Worm (Caenorhabditis elegans): Measurements from ENCODE around the gene srsx-26.

The srsx-26 gene

ce11 chrV:10178166-10178565, 29.7 kb downstream of the srsx-26 start (continued):
- peak; percentile 43 for TF ChIP-seq K12H6.12 (tag; optimal IDR thresholded peaks at IDR 0.05)
- TF ChIP-seq F52B5.7 (tag; optimal IDR thresholded peaks at IDR 0.05) = no peak
- TF ChIP-seq lsy-27 (tag; optimal IDR thresholded peaks at IDR 0.05; ENCODE audit: borderline replicate concordance, insufficient read depth) = no peak
- no peak for TF ChIP-seq mel-28 (tag; optimal IDR thresholded peaks at IDR 0.05; ENCODE audit: borderline replicate concordance)
- no peak for TF ChIP-seq nfya-1 (tag; optimal IDR thresholded peaks at IDR 0.05; ENCODE audit: borderline replicate concordance, insufficient read depth)
- TF ChIP-seq snpc-1.3 (tag; optimal IDR thresholded peaks at IDR 0.05; ENCODE audit: insufficient read depth) = no peak
- no peak for TF ChIP-seq madf-3 (GFP tag; IDR thresholded peaks at IDR 0.05)
- no peak for TF ChIP-seq rpc-1 (optimal IDR thresholded peaks at IDR 0.05)
- TF ChIP-seq rpc-1 (tag; optimal IDR thresholded peaks at IDR 0.05) = no peak
- no peak for TF ChIP-seq K11D2.4 (GFP tag; IDR thresholded peaks at IDR 0.05)
- TF ChIP-seq F23B12.7 (tag; optimal IDR thresholded peaks at IDR 0.05; ENCODE audit: insufficient read depth) = no peak
- TF ChIP-seq ztf-26 (tag; optimal IDR thresholded peaks at IDR 0.05) = no peak
- no peak for TF ChIP-seq rec-8 (tag; optimal IDR thresholded peaks at IDR 0.05)
- TF ChIP-seq lin-26 (GFP tag; IDR thresholded peaks at IDR 0.05) = no peak
- TF ChIP-seq egl-18 (GFP tag; IDR thresholded peaks at IDR 0.05) = no peak
- TF ChIP-seq lsl-1 (GFP tag; optimal IDR thresholded peaks at IDR 0.05) = no peak
- TF ChIP-seq dpl-1 (GFP tag; optimal IDR thresholded peaks at IDR 0.05) = no peak
- no peak for TF ChIP-seq F49E8.2 (tag; optimal IDR thresholded peaks at IDR 0.05; ENCODE audit: insufficient read depth)
- TF ChIP-seq F57A8.1 (GFP tag; optimal IDR thresholded peaks at IDR 0.05) = no peak
- TF ChIP-seq ccch-3 (GFP tag; optimal IDR thresholded peaks at IDR 0.05) = no peak
- TF ChIP-seq egrh-3 (GFP tag; IDR thresholded peaks at IDR 0.05) = no peak
- TF ChIP-seq F57C9.4 (tag; optimal IDR thresholded peaks at IDR 0.05) = no peak
- TF ChIP-seq cebp-1 (GFP tag; IDR thresholded peaks at IDR 0.05) = no peak
- TF ChIP-seq cebp-1 (tag; optimal IDR thresholded peaks at IDR 0.05) = peak; percentile 32
- no peak for TF ChIP-seq snpc-3.4 (tag; optimal IDR thresholded peaks at IDR 0.05)
- TF ChIP-seq B0336.3 (GFP tag; IDR thresholded peaks at IDR 0.05) = no peak
- TF ChIP-seq dpff-1 (tag; optimal IDR thresholded peaks at IDR 0.05) = no peak
- no peak for TF ChIP-seq ceh-58 (GFP tag; IDR thresholded peaks at IDR 0.05)
- TF ChIP-seq ztf-18 (tag; optimal IDR thresholded peaks at IDR 0.05) = peak; percentile 30
- no peak for TF ChIP-seq gei-17 (GFP tag; optimal IDR thresholded peaks at IDR 0.05)
- TF ChIP-seq B0261.1 (tag; optimal IDR thresholded peaks at IDR 0.05) = no peak
- no peak for TF ChIP-seq unc-62 (GFP tag; optimal IDR thresholded peaks at IDR 0.05)
- TF ChIP-seq aptf-3 (GFP tag; IDR thresholded peaks at IDR 0.05) = no peak
- no peak for TF ChIP-seq somi-1 (GFP tag; optimal IDR thresholded peaks at IDR 0.05)
- no peak for TF ChIP-seq Y79H2A.3 (GFP tag; conservative IDR thresholded peaks at IDR 0.05)
- no peak for TF ChIP-seq hmg-20 (GFP tag; IDR thresholded peaks at IDR 0.05)
- TF ChIP-seq F33H1.4 (GFP tag; IDR thresholded peaks at IDR 0.05) = no peak
- peak; percentile 91 for TF ChIP-seq mcd-1 (GFP tag; IDR thresholded peaks at IDR 0.05)

DNA sequence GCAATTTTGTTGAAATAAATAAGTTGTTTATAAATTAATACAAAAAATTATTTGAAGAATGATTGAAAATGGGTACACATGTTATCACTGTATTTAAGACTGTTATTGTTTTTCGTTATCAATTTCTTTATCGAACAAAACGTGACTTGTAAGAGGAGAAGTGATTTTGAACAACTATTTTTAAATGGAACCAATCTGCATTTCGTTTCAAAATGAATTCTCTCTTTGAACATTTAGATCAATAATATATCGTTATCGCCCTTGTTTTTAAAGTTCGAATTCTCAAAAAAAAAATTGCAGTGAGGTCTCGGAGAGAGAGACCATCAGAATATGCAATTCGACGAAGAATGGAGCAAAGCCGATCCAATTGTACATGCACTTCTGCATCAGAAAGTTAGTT, 30.8 kb downstream of the srsx-26 start, which contains the start of gene cul-5:
Gene cul-5, plus strand, starts transcription at position 301 of the 400 bp plus-strand sequence.
- TF ChIP-seq madf-10 (tag; optimal IDR thresholded peaks at IDR 0.05) = no peak
- TF ChIP-seq dpff-1 (tag; optimal IDR thresholded peaks at IDR 0.05) = no peak
- no peak for TF ChIP-seq Y95B8A.8 (GFP tag; IDR thresholded peaks at IDR 0.05)
- no peak for TF ChIP-seq F39B2.1 (GFP tag; IDR thresholded peaks at IDR 0.05)
- no peak for TF ChIP-seq pha-4 (tag; optimal IDR thresholded peaks at IDR 0.05)
- TF ChIP-seq attf-6 (GFP tag; IDR thresholded peaks at IDR 0.05) = no peak

All from whole organism, young adult.